Fruit fly (Drosophila melanogaster) whole organism, embryonic: Measurements from ENCODE around the gene Ns4.

ENCODE experiments used
- Asciz ChIP-seq: fragments of 200-800 bp; sonication (Bioruptor generic); optimal IDR thresholded peaks from 2 replicates; lab custom pipeline; 2017; ENCODE audit warnings: missing biosample characterization, mild to moderate bottlenecking, missing genetic modification characterization, missing genetic modification reagents
- Awh ChIP-seq: fragments of 200-800 bp; sonication (Bioruptor generic); IDR thresholded peaks from 2 replicates; pipeline ENCODE4, ENCODE4 v1.3.6; 2022; ENCODE audit warnings: missing biosample characterization, missing genetic modification characterization
- CG1024 ChIP-seq: fragments of 200-800 bp; sonication (Bioruptor generic); IDR thresholded peaks from 2 replicates; pipeline ENCODE4 v1.3.6; 2022; ENCODE audit warnings: missing biosample characterization, missing genetic modification characterization
- CG11398 ChIP-seq: fragments of 200-800 bp; sonication (Bioruptor generic); optimal IDR thresholded peaks from 2 replicates; lab custom pipeline; 2016; ENCODE audit warnings: missing biosample characterization, missing genetic modification characterization
- CG12236 ChIP-seq: fragments of 200-800 bp; sonication (Bioruptor generic); optimal IDR thresholded peaks from 2 replicates; lab custom pipeline; 2016; ENCODE audit warnings: missing biosample characterization, missing genetic modification characterization
- CG12299 ChIP-seq: fragments of 200-800 bp; sonication (Bioruptor generic); optimal IDR thresholded peaks from 2 replicates; lab custom pipeline; 2018; ENCODE audit warnings: missing biosample characterization, mild to moderate bottlenecking, missing genetic modification characterization
- CG1233 ChIP-seq: fragments of 200-800 bp; sonication (Bioruptor generic); optimal IDR thresholded peaks from 4 replicates; lab custom pipeline; 2018; ENCODE audit warnings: missing biosample characterization, mild to moderate bottlenecking, missing genetic modification characterization
- CG13894 ChIP-seq: fragments of 200-800 bp; sonication (Bioruptor generic); optimal IDR thresholded peaks from 3 replicates; lab custom pipeline; 2018; ENCODE audit warnings: missing biosample characterization, mild to moderate bottlenecking, missing genetic modification characterization, moderate library complexity
- CG17361 ChIP-seq: fragments of 200-800 bp; sonication (Bioruptor generic); IDR thresholded peaks from 3 replicates; pipeline ENCODE4 v1.3.6; 2022; ENCODE audit warnings: missing biosample characterization, missing genetic modification characterization
- CG17802 ChIP-seq: fragments of 200-800 bp; sonication (Bioruptor generic); optimal IDR thresholded peaks from 2 replicates; lab custom pipeline; 2018; ENCODE audit warnings: missing biosample characterization, mild to moderate bottlenecking, missing genetic modification characterization, moderate library complexity
- CG30431 ChIP-seq: fragments of 200-800 bp; sonication (Bioruptor generic); optimal IDR thresholded peaks from 2 replicates; lab custom pipeline; 2017; ENCODE audit warnings: missing biosample characterization, missing genetic modification characterization
- CG31441 ChIP-seq: fragments of 200-800 bp; sonication (Bioruptor generic); IDR thresholded peaks from 2 replicates; pipeline ENCODE4 v1.3.6; 2022; ENCODE audit warnings: missing biosample characterization, missing genetic modification characterization
- CG4328 ChIP-seq: fragments of 200-800 bp; sonication (Bioruptor generic); optimal IDR thresholded peaks from 3 replicates; lab custom pipeline; 2017; ENCODE audit warnings: missing biosample characterization, missing genetic modification reagents, missing genetic modification characterization
- CG7963 ChIP-seq: fragments of 200-800 bp; sonication (Bioruptor generic); IDR thresholded peaks from 3 replicates; pipeline ENCODE4 v1.3.6; 2022; ENCODE audit warnings: missing biosample characterization, missing genetic modification characterization; ENCODE audit not compliant: partially characterized antibody
- CG8089 ChIP-seq: fragments of 200-800 bp; sonication (Bioruptor generic); optimal IDR thresholded peaks from 3 replicates; lab custom pipeline; 2016; ENCODE audit warnings: missing biosample characterization, missing genetic modification characterization
- CG9609 ChIP-seq: fragments of 200-800 bp; sonication (Bioruptor generic); optimal IDR thresholded peaks from 3 replicates; lab custom pipeline; 2016; ENCODE audit warnings: missing biosample characterization, missing genetic modification characterization
- Camta ChIP-seq: fragments of 200-800 bp; sonication (Bioruptor generic); optimal IDR thresholded peaks from 2 replicates; lab custom pipeline; 2016; ENCODE audit warnings: missing biosample characterization, missing genetic modification characterization
- Deaf1 ChIP-seq: fragments of 200-800 bp; optimal IDR thresholded peaks from 3 replicates; lab custom pipeline; 2019; ENCODE audit warnings: missing biosample characterization, mild to moderate bottlenecking, missing genetic modification characterization, moderate library complexity
- Fer2 ChIP-seq: fragments of 200-800 bp; sonication (Bioruptor generic); optimal IDR thresholded peaks from 2 replicates; lab custom pipeline; 2018; ENCODE audit warnings: missing biosample characterization, mild to moderate bottlenecking, missing genetic modification characterization, moderate library complexity
- GATAe ChIP-seq: fragments of 200-800 bp; sonication (Bioruptor generic); conservative IDR thresholded peaks from 2 replicates; pipeline ENCODE4 v1.3.6; 2022; ENCODE audit warnings: missing biosample characterization, missing genetic modification characterization
- Jarid2 ChIP-seq: fragments of 200-800 bp; sonication (Bioruptor generic); optimal IDR thresholded peaks from 3 replicates; lab custom pipeline; 2017; ENCODE audit warnings: mild to moderate bottlenecking, missing biosample characterization, missing genetic modification reagents, missing genetic modification characterization
- Oaz ChIP-seq: fragments of 200-800 bp; sonication (Bioruptor generic); IDR thresholded peaks from 2 replicates; pipeline ENCODE4 v1.3.6; 2022; ENCODE audit warnings: missing biosample characterization, missing genetic modification characterization
- abd-A ChIP-seq: fragments of 200-800 bp; sonication (Bioruptor generic); optimal IDR thresholded peaks from 3 replicates; lab custom pipeline; 2019; ENCODE audit warnings: missing biosample characterization, mild to moderate bottlenecking, missing genetic modification characterization, moderate library complexity
- ac ChIP-seq: fragments of 200-800 bp; sonication (Bioruptor generic); optimal IDR thresholded peaks from 3 replicates; lab custom pipeline; 2017; ENCODE audit warnings: missing biosample characterization, mild to moderate bottlenecking, missing genetic modification characterization
- ato ChIP-seq: fragments of 200-800 bp; sonication (Bioruptor generic); IDR thresholded peaks from 2 replicates; pipeline ENCODE4 v1.3.6; 2022; ENCODE audit warnings: missing biosample characterization, missing genetic modification characterization; ENCODE audit not compliant: partially characterized antibody
- corto ChIP-seq: fragments of 200-800 bp; sonication (Bioruptor generic); optimal IDR thresholded peaks from 2 replicates; lab custom pipeline; 2016; ENCODE audit warnings: missing biosample characterization, mild to moderate bottlenecking, missing genetic modification characterization, moderate library complexity
- crp ChIP-seq, 2 experiments: fragments of 200-800 bp; sonication (Bioruptor generic); optimal IDR thresholded peaks; 2 replicates in 1 of 2; 3 replicates in 1 of 2; lab custom pipeline; 2017; ENCODE audit warnings: missing biosample characterization in 2 of 2, missing genetic modification characterization in 2 of 2, mild to moderate bottlenecking in 1 of 2, moderate library complexity in 1 of 2
- cwo ChIP-seq: fragments of 200-800 bp; sonication (Bioruptor generic); optimal IDR thresholded peaks from 3 replicates; lab custom pipeline; 2017; ENCODE audit warnings: missing biosample characterization, missing genetic modification characterization, mild to moderate bottlenecking, moderate library complexity, missing genetic modification reagents
- ems ChIP-seq: fragments of 200-800 bp; sonication (Bioruptor generic); optimal IDR thresholded peaks from 3 replicates; lab custom pipeline; 2016; ENCODE audit warnings: missing biosample characterization, missing genetic modification characterization
- ewg ChIP-seq: fragments of 200-800 bp; sonication (Bioruptor generic); optimal IDR thresholded peaks from 3 replicates; lab custom pipeline; 2017; ENCODE audit warnings: mild to moderate bottlenecking, missing biosample characterization, missing genetic modification reagents, missing genetic modification characterization
- ftz-f1 ChIP-seq: fragments of 200-800 bp; sonication (Bioruptor generic); optimal IDR thresholded peaks from 2 replicates; lab custom pipeline; 2016; ENCODE audit warnings: missing biosample characterization, missing genetic modification characterization
- gce ChIP-seq: fragments of 200-800 bp; sonication (Bioruptor generic); IDR thresholded peaks from 3 replicates; pipeline ENCODE4 v1.3.6; 2022; ENCODE audit warnings: missing biosample characterization, missing genetic modification characterization
- grau ChIP-seq: fragments of 200-800 bp; optimal IDR thresholded peaks from 3 replicates; lab custom pipeline; 2019; ENCODE audit warnings: missing biosample characterization, mild to moderate bottlenecking, missing genetic modification characterization, moderate library complexity
- hbn ChIP-seq: fragments of 200-800 bp; sonication (Bioruptor generic); IDR thresholded peaks from 2 replicates; pipeline ENCODE4 v1.3.6; 2022; ENCODE audit warnings: missing biosample characterization, missing genetic modification characterization; ENCODE audit not compliant: partially characterized antibody
- ind ChIP-seq: fragments of 200-800 bp; sonication (Bioruptor generic); optimal IDR thresholded peaks from 3 replicates; lab custom pipeline; 2016; ENCODE audit warnings: missing biosample characterization, missing genetic modification characterization
- kah ChIP-seq: fragments of 200-800 bp; sonication (Bioruptor generic); optimal IDR thresholded peaks from 2 replicates; lab custom pipeline; 2018; ENCODE audit warnings: missing biosample characterization, mild to moderate bottlenecking, missing genetic modification characterization
- nerfin-2 ChIP-seq: fragments of 200-800 bp; sonication (Bioruptor generic); IDR thresholded peaks from 2 replicates; pipeline ENCODE4 v1.3.6; 2022; ENCODE audit warnings: missing biosample characterization, missing genetic modification characterization; ENCODE audit not compliant: partially characterized antibody
- nmo ChIP-seq: fragments of 200-800 bp; sonication (Bioruptor generic); optimal IDR thresholded peaks from 2 replicates; lab custom pipeline; 2018; ENCODE audit warnings: missing biosample characterization, mild to moderate bottlenecking, missing genetic modification characterization, moderate library complexity
- onecut ChIP-seq: fragments of 200-800 bp; sonication (Bioruptor generic); IDR thresholded peaks from 2 replicates; pipeline ENCODE4 v1.3.6; 2022; ENCODE audit warnings: missing biosample characterization, missing genetic modification characterization
- pita ChIP-seq: fragments of 200-800 bp; sonication (Bioruptor generic); optimal IDR thresholded peaks from 2 replicates; lab custom pipeline; 2017; ENCODE audit warnings: missing biosample characterization, mild to moderate bottlenecking, missing genetic modification characterization
- schlank ChIP-seq: fragments of 200-800 bp; sonication (Bioruptor generic); optimal IDR thresholded peaks from 2 replicates; lab custom pipeline; 2018; ENCODE audit warnings: missing biosample characterization, mild to moderate bottlenecking, missing genetic modification characterization
- scrt ChIP-seq: fragments of 200-800 bp; sonication (Bioruptor generic); optimal IDR thresholded peaks from 2 replicates; lab custom pipeline; 2018; ENCODE audit warnings: missing biosample characterization, mild to moderate bottlenecking, missing genetic modification characterization, moderate library complexity
- seq ChIP-seq: fragments of 200-800 bp; sonication (Bioruptor generic); IDR thresholded peaks from 2 replicates; pipeline ENCODE4 v1.3.6; 2022; ENCODE audit warnings: missing biosample characterization, missing genetic modification characterization
- slbo ChIP-seq: fragments of 200-800 bp; sonication (Bioruptor generic); IDR thresholded peaks from 2 replicates; pipeline ENCODE4 v1.3.6; 2022; ENCODE audit warnings: missing biosample characterization, missing genetic modification characterization
- slp2 ChIP-seq: fragments of 200-800 bp; sonication (Bioruptor generic); optimal IDR thresholded peaks from 2 replicates; lab custom pipeline; 2016; ENCODE audit warnings: missing biosample characterization, missing genetic modification characterization
- sqz ChIP-seq: fragments of 200-800 bp; sonication (Bioruptor generic); optimal IDR thresholded peaks from 3 replicates; lab custom pipeline; 2018; ENCODE audit warnings: missing biosample characterization, mild to moderate bottlenecking, missing genetic modification characterization
- tll ChIP-seq, 2 experiments: fragments of 200-800 bp in 1 of 2; fragments of >200 bp in 1 of 2; sonication (Bioruptor generic) in 1 of 2; optimal IDR thresholded peaks; 2 replicates each; lab custom pipeline; 2017 to 2019; ENCODE audit warnings: missing biosample characterization in 2 of 2, missing genetic modification characterization in 2 of 2, mild to moderate bottlenecking in 1 of 2, moderate library complexity in 1 of 2
- usp ChIP-seq: fragments of >200 bp; optimal IDR thresholded peaks from 2 replicates; lab custom pipeline; 2017; ENCODE audit warnings: missing biosample characterization, missing genetic modification characterization
- vnd ChIP-seq: fragments of 200-800 bp; sonication (Bioruptor generic); IDR thresholded peaks from 3 replicates; pipeline ENCODE4 v1.3.6; 2022; ENCODE audit warnings: missing biosample characterization, missing genetic modification characterization; ENCODE audit not compliant: partially characterized antibody
- vvl ChIP-seq: fragments of 200-800 bp; sonication (Bioruptor generic); IDR thresholded peaks from 2 replicates; pipeline ENCODE4 v1.3.6; 2022; ENCODE audit warnings: missing biosample characterization, missing genetic modification characterization

The Ns4 gene

dm6 chr2L:20705869-20706368 is 46.4 kb upstream of the Ns4 start (continued):
- no peak for TF ChIP-seq Jarid2 (GFP tag; lab: Kevin White, UChicago)
- TF ChIP-seq CG1233 (GFP tag; lab: Kevin White, UChicago) = no peak
- TF ChIP-seq CG12236 = no peak
- no peak for TF ChIP-seq CG11398
- peak; percentile 80 for TF ChIP-seq onecut (GFP tag; lab: Robert Waterston, UW)
- TF ChIP-seq CG1024 (GFP tag; lab: Robert Waterston, UW) = no peak
- TF ChIP-seq tll (GFP tag; optimal IDR thresholded peaks at IDR 0.05; lab: Kevin White, UChicago) = no peak
- TF ChIP-seq CG17361 = no peak
- peak; percentile 25; the same call in 1 of the 2 replicates for TF ChIP-seq seq
- TF ChIP-seq CG13894 (tag; lab: Kevin White, UChicago) = peak; percentile 78
- peak; percentile 46 for TF ChIP-seq ftz-f1
- TF ChIP-seq grau = no peak
- no peak for TF ChIP-seq kah
- TF ChIP-seq Asciz (GFP tag; lab: Kevin White, UChicago) = no peak
- no peak for TF ChIP-seq CG9609 (GFP tag; lab: Kevin White, UChicago)
- no peak for TF ChIP-seq ac
- TF ChIP-seq abd-A (tag; lab: Kevin White, UChicago) = peak; percentile 70
- peak; percentile 87 for TF ChIP-seq scrt (GFP tag; lab: Kevin White, UChicago)
- TF ChIP-seq Fer2 (tag; lab: Kevin White, UChicago) = no peak
- TF ChIP-seq vnd (GFP tag; lab: Robert Waterston, UW) = no peak
- TF ChIP-seq ato (GFP tag; lab: Robert Waterston, UW) = no peak
- no peak for TF ChIP-seq Camta (GFP tag; lab: Kevin White, UChicago)
- TF ChIP-seq pita = no peak
- no peak for TF ChIP-seq CG4328 (GFP tag; lab: Kevin White, UChicago)
- no peak for TF ChIP-seq gce (GFP tag; lab: Robert Waterston, UW)
- TF ChIP-seq sqz (GFP tag; lab: Kevin White, UChicago) = no peak
- no peak for TF ChIP-seq CG7963
- no peak for TF ChIP-seq usp (GFP tag; lab: Kevin White, UChicago)
- TF ChIP-seq nmo (GFP tag; lab: Kevin White, UChicago) = no peak
- no peak for TF ChIP-seq hbn (GFP tag; lab: Robert Waterston, UW)
- TF ChIP-seq nerfin-2 (GFP tag; lab: Robert Waterston, UW) = no peak
- no peak for TF ChIP-seq CG31441
- TF ChIP-seq cwo (GFP tag; lab: Kevin White, UChicago) = peak; percentile 59
- TF ChIP-seq crp (GFP tag; optimal IDR thresholded peaks at IDR 0.05; lab: Kevin White, UChicago) = no peak
- no peak for TF ChIP-seq schlank
- TF ChIP-seq Deaf1 (tag; lab: Kevin White, UChicago) = peak; percentile 53
- TF ChIP-seq slp2 (GFP tag; lab: Kevin White, UChicago) = no peak
- no peak for TF ChIP-seq Awh (GFP tag; lab: Robert Waterston, UW)
- no peak for TF ChIP-seq vvl (GFP tag; lab: Robert Waterston, UW)
- no peak for TF ChIP-seq CG30431
- TF ChIP-seq CG8089 (GFP tag; lab: Kevin White, UChicago) = no peak
- TF ChIP-seq corto (GFP tag; lab: Kevin White, UChicago) = no peak
- no peak for TF ChIP-seq CG12299 (tag; lab: Kevin White, UChicago)
- TF ChIP-seq Oaz (GFP tag; lab: Robert Waterston, UW) = no peak
- no peak for TF ChIP-seq slbo (GFP tag; lab: Robert Waterston, UW)
- peak; percentile 37 for TF ChIP-seq ewg (GFP tag; lab: Kevin White, UChicago)
- TF ChIP-seq CG17802 (tag; lab: Kevin White, UChicago) = no peak
- no peak for TF ChIP-seq GATAe
- no peak for TF ChIP-seq ind (GFP tag; lab: Kevin White, UChicago)
- no peak for TF ChIP-seq ems (GFP tag; lab: Kevin White, UChicago)
